Worm (Caenorhabditis elegans) whole organism, young adult: Measurements from ENCODE around the gene ZK813.7.

Source experiments
- F33H1.4 ChIP-seq: fragments of 200-800 bp; sonication (Bioruptor generic); IDR thresholded peaks from 2 replicates; pipeline ENCODE4 v1.3.6; 2022; ENCODE audit warnings: missing genetic modification reagents, missing genetic modification characterization, missing compliant biosample characterization
- attf-3 ChIP-seq: fragments of 200-800 bp; sonication (Bioruptor generic); conservative IDR thresholded peaks from 2 replicates; pipeline ENCODE4 v1.3.6; 2022; ENCODE audit warnings: missing genetic modification reagents, missing genetic modification characterization, missing compliant biosample characterization
- ceh-58 ChIP-seq: fragments of 200-800 bp; sonication (Bioruptor generic); IDR thresholded peaks from 2 replicates; pipeline ENCODE4 v1.3.6; 2022; ENCODE audit warnings: missing genetic modification characterization, missing compliant biosample characterization
- ceh-91 ChIP-seq: fragments of 200-800 bp; sonication (Bioruptor generic); IDR thresholded peaks from 2 replicates; pipeline ENCODE4 v1.3.6; 2022; ENCODE audit warnings: missing genetic modification reagents, missing genetic modification characterization, missing compliant biosample characterization
- dpl-1 ChIP-seq: fragments of 150-350 bp; optimal IDR thresholded peaks from 2 replicates; lab custom pipeline; 2014; ENCODE audit warnings: missing biosample characterization, missing genetic modification reagents, missing genetic modification characterization
- fkh-3 ChIP-seq: sonication (generic microtip); optimal IDR thresholded peaks from 2 replicates; lab custom pipeline; 2016; ENCODE audit warnings: mild to moderate bottlenecking, missing genetic modification characterization, missing compliant biosample characterization
- lin-26 ChIP-seq: fragments of 200-800 bp; sonication (Bioruptor generic); IDR thresholded peaks from 2 replicates; pipeline ENCODE4 v1.3.6; 2022; ENCODE audit warnings: missing genetic modification reagents, missing genetic modification characterization, missing compliant biosample characterization
- nfya-1 ChIP-seq: sonication (generic microtip); optimal IDR thresholded peaks from 2 replicates; lab custom pipeline; 2017; ENCODE audit warnings: antibody characterized with exemption, missing compliant biosample characterization, missing genetic modification characterization, borderline replicate concordance; ENCODE audit not compliant: insufficient read depth
- nhr-27 ChIP-seq: fragments of 200-800 bp; sonication (Bioruptor generic); optimal IDR thresholded peaks from 2 replicates; lab custom pipeline; 2018; ENCODE audit warnings: mild to moderate bottlenecking, missing genetic modification characterization, moderate library complexity, missing compliant biosample characterization
- snpc-4 ChIP-seq, 5 experiments: fragments of 150-350 bp in 1 of 5; sonication (generic microtip) in 4 of 5; optimal IDR thresholded peaks; 2 replicates each; lab custom pipeline; 2014 to 2018; ENCODE audit warnings: missing genetic modification characterization in 5 of 5, missing biosample characterization in 3 of 5, antibody characterized with exemption in 2 of 5, mild to moderate bottlenecking in 2 of 5, missing compliant biosample characterization in 2 of 5, missing genotype in 2 of 5, moderate library complexity in 2 of 5, missing genetic modification reagents in 1 of 5
- unc-62 ChIP-seq: fragments of 150-350 bp; optimal IDR thresholded peaks from 2 replicates; lab custom pipeline; 2014; ENCODE audit warnings: missing biosample characterization, missing genetic modification reagents, missing genetic modification characterization
- zim-3 ChIP-seq: sonication (generic microtip); optimal IDR thresholded peaks from 2 replicates; lab custom pipeline; 2017; ENCODE audit warnings: mild to moderate bottlenecking, missing genetic modification characterization, moderate library complexity, missing compliant biosample characterization
- ztf-25 ChIP-seq: fragments of 200-800 bp; sonication (Bioruptor generic); IDR thresholded peaks from 2 replicates; pipeline ENCODE4 v1.3.6; 2022; ENCODE audit warnings: missing genetic modification reagents, missing genetic modification characterization, missing compliant biosample characterization
- ztf-3 ChIP-seq: fragments of 200-800 bp; sonication (Bioruptor generic); optimal IDR thresholded peaks from 2 replicates; lab custom pipeline; 2018; ENCODE audit warnings: mild to moderate bottlenecking, missing genetic modification characterization, missing compliant biosample characterization

DNA sequence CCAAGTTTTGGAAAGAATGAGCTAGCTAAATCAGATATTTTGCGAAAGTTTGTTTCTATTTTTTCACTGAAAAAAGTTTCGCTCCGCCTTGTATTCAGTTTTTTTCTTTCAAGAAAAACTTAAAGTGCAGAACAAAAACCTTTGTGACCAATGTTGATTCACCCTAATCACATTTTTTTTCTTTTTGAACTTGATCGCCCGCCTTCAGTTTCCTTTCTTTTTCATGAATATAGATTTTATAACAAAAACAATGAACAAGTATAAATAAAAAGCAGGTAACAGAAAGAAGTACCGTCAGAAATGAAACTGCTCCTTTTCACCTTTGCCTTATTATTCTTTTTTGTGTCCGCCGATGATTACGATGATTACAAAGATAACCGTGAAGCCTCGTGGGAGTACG lies 1.1 kb upstream of the ZK813.7 start, which contains the start of gene ZK813.2:
- TF ChIP-seq snpc-4 (GFP tag; optimal IDR thresholded peaks at IDR 0.05; lab: Kevin White, UChicago) (no peak), snpc-4 (tag; optimal IDR thresholded peaks at IDR 0.05; lab: Kevin White, UChicago) (no peak), F33H1.4 (GFP tag; lab: Robert Waterston, UW) (no peak), nhr-27 (tag; lab: Kevin White, UChicago) (no peak), ceh-91 (no peak), ztf-25 (no peak), ztf-3 (no peak), zim-3 (no peak), lin-26 (GFP tag; lab: Robert Waterston, UW) (no peak), attf-3 (GFP tag; lab: Robert Waterston, UW) (no peak), dpl-1 (GFP tag; lab: Kevin White, UChicago) (no peak), ceh-58 (no peak), fkh-3 (tag; lab: Kevin White, UChicago) (no peak), unc-62 (GFP tag; lab: Kevin White, UChicago) (no peak), nfya-1 (tag; lab: Kevin White, UChicago) (no peak)
